Fruit fly (Drosophila melanogaster): ENCODE results near the gene fry.

DNA sequence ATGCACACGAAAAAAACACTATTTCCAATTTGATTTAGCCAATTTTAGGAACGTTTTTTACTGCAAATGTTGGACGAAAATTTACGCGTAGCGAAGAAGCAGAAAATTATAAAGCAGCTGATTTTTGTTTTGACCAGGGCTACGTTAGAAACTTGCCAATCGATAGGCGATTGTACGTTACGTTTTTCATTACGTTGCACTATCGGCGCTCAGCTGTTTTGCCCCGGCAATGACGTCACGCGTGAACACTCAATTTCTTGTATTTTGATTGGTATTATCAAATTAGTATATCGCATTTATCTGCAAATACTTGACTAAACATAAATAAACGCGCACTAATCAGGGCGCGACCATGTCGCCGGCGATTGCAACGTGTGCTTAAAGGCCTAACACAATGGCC, at the start of gene fry, which contains the start of gene CG16717:
- TF ChIP-seq Myc (optimal IDR thresholded peaks at IDR 0.05) (no peak), insv (optimal IDR thresholded peaks at IDR 0.05) (no peak), h (optimal IDR thresholded peaks at IDR 0.05) (no peak)

All from Kc167 (cell line).